Worm (Caenorhabditis elegans): ENCODE data around the gene lbp-2.

The lbp-2 gene

DNA sequence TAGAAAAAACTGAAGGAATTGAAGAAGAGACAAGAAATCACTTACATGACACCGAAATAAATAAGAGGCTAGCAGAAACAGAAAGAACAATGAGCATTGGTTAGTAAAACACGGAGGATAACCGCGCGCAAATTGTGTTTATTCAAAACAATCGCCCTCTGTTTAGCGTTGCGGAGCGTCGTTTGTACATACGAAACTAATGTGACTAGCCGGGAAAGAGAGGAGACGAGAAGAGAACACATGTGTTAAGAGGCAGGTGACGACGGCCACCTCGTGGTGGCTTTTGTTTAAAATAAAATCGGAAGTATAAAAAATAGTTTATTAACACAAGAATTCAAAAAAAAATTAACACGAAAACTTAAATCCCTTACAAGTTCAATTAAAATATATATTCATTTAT, 14.6 kb upstream of the lbp-2 start, which contains the start of gene F40F4.7 (continued):
- TF ChIP-seq elt-3 (tag; optimal IDR thresholded peaks at IDR 0.05) (no peak), nhr-11 (tag; optimal IDR thresholded peaks at IDR 0.05) (no peak), peb-1 (tag; optimal IDR thresholded peaks at IDR 0.05) (no peak), F13H6.1 (tag; optimal IDR thresholded peaks at IDR 0.05) (peak; percentile 36), ztf-1 (GFP tag; conservative IDR thresholded peaks at IDR 0.05) (no peak), nhr-129 (tag; optimal IDR thresholded peaks at IDR 0.05) (peak; percentile 88), nhr-25 (tag; optimal IDR thresholded peaks at IDR 0.05) (no peak), elt-1 (tag; optimal IDR thresholded peaks at IDR 0.05) (no peak), lin-13 (GFP tag; optimal IDR thresholded peaks at IDR 0.05) (no peak)

DNA sequence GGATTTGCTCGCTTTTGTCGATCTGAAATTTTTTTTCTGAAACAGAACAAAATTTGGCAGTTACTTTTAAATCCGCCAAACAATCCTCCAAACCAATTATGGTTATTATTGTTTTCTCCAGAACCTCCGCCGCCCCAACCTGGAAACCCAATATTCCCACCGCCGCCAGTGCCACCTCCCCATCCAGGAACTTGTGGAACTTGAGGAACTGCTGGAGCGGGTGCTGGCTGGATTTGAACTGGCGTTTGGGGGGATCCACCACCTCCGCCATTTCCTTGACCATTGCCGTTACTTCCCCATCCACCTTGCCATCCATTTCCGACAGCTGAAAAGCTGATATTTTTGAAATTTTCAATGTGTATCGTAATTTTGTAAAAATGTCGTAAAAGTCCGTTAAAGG, 12.6 kb upstream of the lbp-2 start:
- TF ChIP-seq nhr-6 (tag; optimal IDR thresholded peaks at IDR 0.05): no peak
- TF ChIP-seq nhr-237 (tag; optimal IDR thresholded peaks at IDR 0.05): no peak
- TF ChIP-seq nhr-12 (tag; optimal IDR thresholded peaks at IDR 0.05): no peak
- no peak for TF ChIP-seq ceh-82 (tag; optimal IDR thresholded peaks at IDR 0.05)
- TF ChIP-seq aly-2 (tag; optimal IDR thresholded peaks at IDR 0.05): no peak
- no peak for TF ChIP-seq unc-39 (tag; optimal IDR thresholded peaks at IDR 0.05)
- TF ChIP-seq C34F6.9 (tag; optimal IDR thresholded peaks at IDR 0.05): no peak
- no peak for TF ChIP-seq ama-1 (optimal IDR thresholded peaks at IDR 0.05)
- TF ChIP-seq gmeb-1 (tag; optimal IDR thresholded peaks at IDR 0.05): no peak
- no peak for TF ChIP-seq egl-27 (tag; optimal IDR thresholded peaks at IDR 0.05)
- TF ChIP-seq nhr-10 (tag; optimal IDR thresholded peaks at IDR 0.05): no peak
- no peak for TF ChIP-seq mdl-1 (tag; optimal IDR thresholded peaks at IDR 0.05)
- no peak for TF ChIP-seq dmd-4 (tag; optimal IDR thresholded peaks at IDR 0.05)
- TF ChIP-seq lin-13 (GFP tag; optimal IDR thresholded peaks at IDR 0.05): no peak
- TF ChIP-seq R02D3.7 (tag; optimal IDR thresholded peaks at IDR 0.05): no peak

DNA sequence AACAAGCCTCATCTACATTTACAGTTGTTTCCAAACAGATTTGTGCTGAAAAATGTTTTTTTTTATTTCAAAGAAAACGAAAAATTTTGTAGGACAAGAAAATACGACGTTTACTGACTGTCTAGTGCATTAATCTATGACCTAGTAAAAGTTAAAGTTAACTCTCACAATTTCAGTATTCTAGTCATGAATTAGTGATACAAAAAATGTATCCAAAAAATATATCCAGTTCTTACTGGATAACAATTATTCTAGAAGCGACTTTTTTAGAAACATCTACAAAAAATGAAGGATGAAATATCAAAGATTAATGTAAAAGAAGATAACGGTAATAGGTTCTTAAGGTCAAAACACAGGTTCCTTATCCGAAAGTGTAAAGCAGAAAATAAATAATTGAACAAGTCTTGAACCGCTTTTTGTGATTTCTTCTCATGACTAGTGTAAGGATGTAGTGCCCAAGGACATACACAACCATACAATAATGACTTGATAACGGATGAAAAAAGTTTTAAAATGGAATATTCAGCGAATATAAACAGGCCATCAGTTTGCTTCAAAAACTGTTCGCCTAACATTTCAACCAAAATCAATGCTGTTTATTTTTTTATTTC, 9.8 kb upstream of the lbp-2 start, which contains the start of gene pqn-37:
pqn-37 (minus strand) TSS at position 51 of the 611 bp plus-strand sequence.
- no peak for TF ChIP-seq sma-3 (GFP tag; optimal IDR thresholded peaks at IDR 0.05)
- TF ChIP-seq nhr-25 (tag; optimal IDR thresholded peaks at IDR 0.05): peak; percentile 64

DNA sequence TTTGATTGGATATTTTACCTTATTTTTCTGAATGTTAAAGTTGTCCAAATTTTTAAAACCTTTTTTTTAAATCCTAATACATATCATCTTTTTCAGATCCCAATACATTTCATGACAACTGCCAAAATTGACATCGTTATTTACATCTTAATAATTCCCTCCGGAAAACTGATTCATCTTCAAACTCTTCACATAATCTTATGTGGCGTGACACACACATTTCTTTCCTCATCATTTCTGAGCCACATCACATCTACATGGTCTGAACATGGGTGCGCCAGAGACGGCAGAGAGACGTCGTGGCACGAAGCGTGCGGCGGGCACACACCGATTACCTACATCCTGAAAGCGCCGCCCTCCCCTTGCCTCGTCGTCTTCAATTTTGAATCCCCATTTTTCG, 7.9 kb upstream of the lbp-2 start, which contains the start of gene tba-9:
tba-9 (plus strand) TSS at position 301 of the 400 bp plus-strand sequence.
- TF ChIP-seq sma-9 (GFP tag; optimal IDR thresholded peaks at IDR 0.05) (no peak), sma-9 (tag; optimal IDR thresholded peaks at IDR 0.05) (no peak), ztf-11 (tag; optimal IDR thresholded peaks at IDR 0.05) (no peak), nhr-23 (tag; optimal IDR thresholded peaks at IDR 0.05) (no peak), F13H6.1 (tag; optimal IDR thresholded peaks at IDR 0.05) (no peak), mdl-1 (tag; optimal IDR thresholded peaks at IDR 0.05) (no peak), ama-1 (optimal IDR thresholded peaks at IDR 0.05) (no peak), elt-1 (tag; optimal IDR thresholded peaks at IDR 0.05) (no peak), lin-39 (tag; optimal IDR thresholded peaks at IDR 0.05) (no peak), peb-1 (tag; optimal IDR thresholded peaks at IDR 0.05) (no peak), ceh-16 (tag; optimal IDR thresholded peaks at IDR 0.05) (no peak), crh-2 (tag; optimal IDR thresholded peaks at IDR 0.05) (no peak), nhr-21 (tag; optimal IDR thresholded peaks at IDR 0.05) (no peak), alr-1 (tag; optimal IDR thresholded peaks at IDR 0.05) (no peak)

DNA sequence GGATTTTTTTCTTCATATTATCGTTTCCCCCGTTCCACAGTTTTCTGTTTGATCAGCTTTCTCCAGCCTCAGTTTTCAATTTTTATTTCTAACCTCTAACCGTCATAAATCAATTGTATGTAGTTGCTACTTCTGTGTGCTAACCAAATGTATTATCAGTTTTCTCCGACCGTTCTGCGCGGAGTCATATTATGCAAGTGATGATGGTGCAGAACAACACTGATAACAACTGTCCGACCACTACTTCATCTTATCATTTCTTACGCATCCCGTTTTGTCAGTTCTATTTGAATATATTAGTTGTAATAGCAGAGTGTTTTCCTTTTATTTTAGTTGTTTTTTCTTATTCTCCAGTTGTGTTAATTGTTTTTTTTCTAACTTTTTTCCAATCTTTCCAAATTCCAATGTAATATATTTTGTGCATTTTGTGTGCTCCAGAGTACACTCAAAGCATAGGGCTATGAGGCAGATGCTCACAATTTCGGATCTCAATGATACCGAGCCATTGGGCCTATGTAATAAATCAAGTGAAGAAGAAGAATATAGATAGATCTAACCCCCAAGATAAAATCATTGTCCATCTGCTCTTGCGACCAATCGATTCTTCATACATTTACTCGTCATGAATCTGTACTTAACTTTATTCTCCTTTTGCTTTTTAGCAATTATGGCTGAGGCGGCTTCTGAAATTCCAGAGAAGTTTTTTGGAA, 3.5 kb upstream of the lbp-2 start, which contains the start of gene lbp-3:
lbp-3 (plus strand) TSS at position 589 of the 710 bp plus-strand sequence.
- TF ChIP-seq lsy-2 (tag; optimal IDR thresholded peaks at IDR 0.05) (peak in 1 of 2 experiments; percentile 30), nhr-77 (tag; optimal IDR thresholded peaks at IDR 0.05) (no peak), F13H6.1 (tag; optimal IDR thresholded peaks at IDR 0.05) (peak; percentile 37), sma-9 (GFP tag; optimal IDR thresholded peaks at IDR 0.05) (peak; percentile 82), sma-9 (tag; optimal IDR thresholded peaks at IDR 0.05) (no peak), fos-1 (tag; optimal IDR thresholded peaks at IDR 0.05) (peak; percentile 98), alr-1 (tag; optimal IDR thresholded peaks at IDR 0.05) (no peak), sma-3 (GFP tag; optimal IDR thresholded peaks at IDR 0.05) (peak; percentile 17), nhr-129 (tag; optimal IDR thresholded peaks at IDR 0.05) (peak; percentile 99), elt-3 (tag; optimal IDR thresholded peaks at IDR 0.05) (no peak), gmeb-1 (tag; optimal IDR thresholded peaks at IDR 0.05) (peak; percentile 33), crh-2 (tag; optimal IDR thresholded peaks at IDR 0.05) (peak; percentile 85), mab-5 (tag; optimal IDR thresholded peaks at IDR 0.05) (peak; percentile 53), R02D3.7 (tag; optimal IDR thresholded peaks at IDR 0.05) (no peak)

Data from whole organism, L2 larva.